Fruit fly (Drosophila melanogaster): Measurements from ENCODE around the gene CG14624.

The CG14624 gene

DNA sequence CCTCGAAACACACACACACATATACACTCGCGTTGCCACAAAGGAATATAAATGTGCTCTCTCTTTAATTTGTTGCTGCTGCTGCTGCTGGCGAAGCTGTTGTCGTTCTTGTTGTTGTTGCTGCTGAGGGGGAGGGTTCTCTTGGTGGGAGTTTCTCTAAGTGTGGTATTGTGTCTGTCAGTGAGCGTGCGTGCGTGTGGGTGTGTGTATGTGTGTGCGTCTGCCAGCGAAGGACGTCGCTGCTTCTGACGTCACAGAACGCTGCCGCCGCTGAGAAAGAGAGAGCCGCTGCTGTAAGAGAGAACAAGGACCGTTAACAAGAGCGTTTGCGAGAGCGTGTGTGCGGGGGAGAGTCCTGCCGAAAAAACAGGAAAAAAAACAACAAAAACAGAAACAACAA lies 27.5 kb downstream of the CG14624 start (continued):
- peak; percentile 85 for TF ChIP-seq zf30C (GFP tag; optimal IDR thresholded peaks at IDR 0.05)
- no peak for TF ChIP-seq CG1602 (GFP tag; optimal IDR thresholded peaks at IDR 0.05)
- TF ChIP-seq Camta (GFP tag; optimal IDR thresholded peaks at IDR 0.05), result no peak
- no peak for TF ChIP-seq CG31365 (tag; optimal IDR thresholded peaks at IDR 0.05)
- TF ChIP-seq CG10147 (GFP tag; optimal IDR thresholded peaks at IDR 0.05), result no peak
- TF ChIP-seq CG4360 (GFP tag; IDR thresholded peaks at IDR 0.05), result peak; percentile 98
- no peak for TF ChIP-seq CG2202 (tag; optimal IDR thresholded peaks at IDR 0.05)
- no peak for TF ChIP-seq pnt (GFP tag; optimal IDR thresholded peaks at IDR 0.05)
- TF ChIP-seq CG8478 (optimal IDR thresholded peaks at IDR 0.05), result peak; percentile 4
- TF ChIP-seq Tbp (GFP tag; optimal IDR thresholded peaks at IDR 0.05), result no peak
- TF ChIP-seq oc (tag; optimal IDR thresholded peaks at IDR 0.05), result no peak
- TF ChIP-seq CG7987 (GFP tag; optimal IDR thresholded peaks at IDR 0.05), result no peak
- no peak for TF ChIP-seq Rx (GFP tag; IDR thresholded peaks at IDR 0.05)
- peak; percentile 90 for TF ChIP-seq cg (GFP tag; optimal IDR thresholded peaks at IDR 0.05)
- no peak for TF ChIP-seq Myb (GFP tag; optimal IDR thresholded peaks at IDR 0.05)
- peak; percentile 45 for TF ChIP-seq scrt (GFP tag; optimal IDR thresholded peaks at IDR 0.05)
- no peak for TF ChIP-seq vvl (GFP tag; IDR thresholded peaks at IDR 0.05)
- no peak for TF ChIP-seq ato (GFP tag; IDR thresholded peaks at IDR 0.05; ENCODE audit: partially characterized antibody)
- no peak for TF ChIP-seq grn (GFP tag; optimal IDR thresholded peaks at IDR 0.05)
- TF ChIP-seq klu (GFP tag; IDR thresholded peaks at IDR 0.05), result no peak
- no peak for TF ChIP-seq chinmo (GFP tag; IDR thresholded peaks at IDR 0.05; ENCODE audit: partially characterized antibody)
- no peak for TF ChIP-seq CG1024 (GFP tag; IDR thresholded peaks at IDR 0.05)
- no peak for TF ChIP-seq CG11456 (GFP tag; IDR thresholded peaks at IDR 0.05)
- TF ChIP-seq bowl (GFP tag; IDR thresholded peaks at IDR 0.05), result no peak
- no peak for TF ChIP-seq jumu (GFP tag; optimal IDR thresholded peaks at IDR 0.05)
- no peak for TF ChIP-seq CkIIα-i1 (GFP tag; IDR thresholded peaks at IDR 0.05)
- no peak for TF ChIP-seq CG12236 (GFP tag; optimal IDR thresholded peaks at IDR 0.05)
- TF ChIP-seq disco-r (GFP tag; optimal IDR thresholded peaks at IDR 0.05), result no peak
- no peak for TF ChIP-seq Dfd (GFP tag; optimal IDR thresholded peaks at IDR 0.05)
- TF ChIP-seq CTCF (GFP tag; optimal IDR thresholded peaks at IDR 0.05), result no peak
- 0 out of 2 replicates have a peak, but pooled peaks have one; percentile 8 for TF ChIP-seq Scr (GFP tag; IDR thresholded peaks at IDR 0.05; ENCODE audit: partially characterized antibody)
- 0 out of 3 replicates have a peak, but pooled peaks have one; percentile 35 for TF ChIP-seq CG34422 (GFP tag; IDR thresholded peaks at IDR 0.05)
- TF ChIP-seq HHEX (GFP tag; optimal IDR thresholded peaks at IDR 0.05), result no peak
- TF ChIP-seq ab (GFP tag; optimal IDR thresholded peaks at IDR 0.05), result no peak
- no peak for TF ChIP-seq CG17328 (GFP tag; IDR thresholded peaks at IDR 0.05)
- TF ChIP-seq sd (tag; optimal IDR thresholded peaks at IDR 0.05), result no peak
- no peak for TF ChIP-seq CHES-1-like (GFP tag; optimal IDR thresholded peaks at IDR 0.05)
- TF ChIP-seq Hand (GFP tag; optimal IDR thresholded peaks at IDR 0.05), result no peak
- no peak for TF ChIP-seq CG18262 (tag; optimal IDR thresholded peaks at IDR 0.05)
- TF ChIP-seq pros (GFP tag; optimal IDR thresholded peaks at IDR 0.05), result peak; percentile 79
- TF ChIP-seq BtbVII (GFP tag; optimal IDR thresholded peaks at IDR 0.05), result no peak
- TF ChIP-seq CG14667 (GFP tag; IDR thresholded peaks at IDR 0.05), result no peak
- TF ChIP-seq Blimp-1 (GFP tag; optimal IDR thresholded peaks at IDR 0.05), result no peak
- peak; percentile 56 for TF ChIP-seq Med (GFP tag)
- no peak for TF ChIP-seq Fer1 (GFP tag; optimal IDR thresholded peaks at IDR 0.05)
- no peak for TF ChIP-seq eve (GFP tag; optimal IDR thresholded peaks at IDR 0.05)
- no peak for TF ChIP-seq Pdp1 (GFP tag; optimal IDR thresholded peaks at IDR 0.05)
- peak; percentile 71; the same call in 1 of the 2 replicates for TF ChIP-seq Adf1 (GFP tag; IDR thresholded peaks at IDR 0.05)
- TF ChIP-seq caup (GFP tag; optimal IDR thresholded peaks at IDR 0.05; ENCODE audit: severe bottlenecking), result no peak
- TF ChIP-seq crp (GFP tag; optimal IDR thresholded peaks at IDR 0.05), result no peak
- TF ChIP-seq Dad (GFP tag; optimal IDR thresholded peaks at IDR 0.05), result no peak
- TF ChIP-seq CG11398 (GFP tag; optimal IDR thresholded peaks at IDR 0.05), result no peak
- no peak for TF ChIP-seq CG9215 (GFP tag; IDR thresholded peaks at IDR 0.05)
